Worm (Caenorhabditis elegans): ENCODE results near the gene C53A5.11.
A peak's percentile ranks its signal among the peaks of the same experiment; 100 is the strongest.

The C53A5.11 gene

DNA sequence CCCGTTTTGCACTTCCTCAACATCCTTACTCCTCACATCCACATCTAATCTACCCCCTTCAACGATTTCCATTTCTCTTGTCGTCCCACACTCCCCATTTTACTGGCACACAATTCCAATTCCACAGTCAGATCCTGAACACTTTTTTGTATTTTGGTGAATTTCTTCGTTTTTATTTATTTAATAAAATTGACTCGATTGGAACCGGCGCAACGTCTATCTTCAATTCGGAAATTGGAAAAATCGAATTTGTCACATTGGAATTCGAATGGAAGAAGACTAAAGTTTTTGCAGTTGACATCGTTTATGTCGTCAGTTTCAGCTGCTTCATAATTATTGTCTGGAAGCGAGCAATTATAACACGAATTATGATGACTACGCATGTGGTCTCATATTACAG is 35.5 kb upstream of the C53A5.11 start:
- no peak for TF ChIP-seq rbr-2 (tag; optimal IDR thresholded peaks at IDR 0.05)
- peak; percentile 53 for TF ChIP-seq ces-1 (GFP tag; optimal IDR thresholded peaks at IDR 0.05)
- TF ChIP-seq madf-9 (GFP tag; conservative IDR thresholded peaks at IDR 0.05): no peak
- TF ChIP-seq ceh-82 (tag; optimal IDR thresholded peaks at IDR 0.05): no peak

DNA sequence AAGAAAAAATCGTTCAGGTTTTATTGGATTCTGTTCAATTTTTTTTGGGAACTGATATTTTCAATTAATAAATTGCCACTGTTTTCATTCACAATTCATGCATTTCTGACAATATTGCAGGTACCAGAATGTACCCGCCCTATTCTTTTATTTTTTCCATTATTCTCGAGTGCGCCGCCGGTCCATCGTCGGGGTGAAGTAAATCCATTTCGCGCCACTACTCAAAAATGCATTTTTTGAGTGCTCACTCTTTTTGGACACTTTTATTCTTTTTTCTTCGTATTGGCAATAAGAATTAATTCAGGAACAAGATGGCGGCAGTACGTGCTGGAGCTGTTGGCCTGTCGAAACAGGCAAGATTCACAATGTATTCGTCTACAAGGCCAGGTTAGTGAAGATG is 31.9 kb upstream of the C53A5.11 start, which contains the start of gene kcnl-4:
kcnl-4 (plus strand) TSS at position 301 of the 400 bp plus-strand sequence.
- TF ChIP-seq mdl-1 (tag; optimal IDR thresholded peaks at IDR 0.05) (no peak), madf-9 (GFP tag; conservative IDR thresholded peaks at IDR 0.05) (no peak), vab-7 (GFP tag; IDR thresholded peaks at IDR 0.05) (no peak), Y105C5A.15 (GFP tag; IDR thresholded peaks at IDR 0.05) (no peak), lin-13 (GFP tag; optimal IDR thresholded peaks at IDR 0.05) (no peak), hif-1 (tag; optimal IDR thresholded peaks at IDR 0.05) (no peak), php-3 (GFP tag; IDR thresholded peaks at IDR 0.05) (no peak), fkh-10 (GFP tag; optimal IDR thresholded peaks at IDR 0.05) (no peak), hmg-1.1 (GFP tag; IDR thresholded peaks at IDR 0.05) (no peak), attf-4 (tag; optimal IDR thresholded peaks at IDR 0.05) (no peak), lim-7 (GFP tag; IDR thresholded peaks at IDR 0.05) (no peak), F49E8.2 (tag; optimal IDR thresholded peaks at IDR 0.05; ENCODE audit: borderline replicate concordance) (no peak), dpl-1 (GFP tag; optimal IDR thresholded peaks at IDR 0.05) (no peak), snpc-1.2 (GFP tag; IDR thresholded peaks at IDR 0.05) (no peak), mep-1 (tag; optimal IDR thresholded peaks at IDR 0.05) (no peak), nhr-28 (tag; optimal IDR thresholded peaks at IDR 0.05) (no peak)

DNA sequence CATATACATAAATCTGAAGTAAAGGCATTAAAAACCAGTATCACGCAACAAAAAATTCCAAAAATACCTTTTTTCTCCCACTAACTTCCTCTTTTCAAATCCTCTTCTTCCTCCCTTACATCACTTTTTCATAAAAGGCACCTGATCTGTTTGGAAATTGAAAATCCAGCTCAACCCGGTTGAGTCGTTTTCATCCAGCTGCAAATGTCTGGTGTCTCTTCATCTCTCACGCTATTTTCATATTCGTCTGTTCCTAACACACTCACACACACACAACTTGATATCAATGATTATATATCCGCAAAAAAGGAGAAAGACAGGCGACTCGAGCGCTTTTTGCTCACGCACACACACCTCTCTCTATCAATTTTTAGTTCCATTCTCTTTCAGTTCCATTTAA is 30.3 kb upstream of the C53A5.11 start:
- no peak for TF ChIP-seq tra-1 (GFP tag; IDR thresholded peaks at IDR 0.05)
- peak; percentile 70 for TF ChIP-seq aha-1 (tag)

ce11 chrV:14536274-14536673 is 26.4 kb upstream of the C53A5.11 start, which contains the start of gene tag-191:
TSS of gene tag-191 (minus strand) at chrV:14536374.
- TF ChIP-seq ceh-62 (tag; optimal IDR thresholded peaks at IDR 0.05) (no peak), unc-62 (GFP tag; optimal IDR thresholded peaks at IDR 0.05 in 1 of 2) (peak in 1 of 2 experiments; percentile 11), unc-62 (tag; optimal IDR thresholded peaks at IDR 0.05) (no peak)

DNA sequence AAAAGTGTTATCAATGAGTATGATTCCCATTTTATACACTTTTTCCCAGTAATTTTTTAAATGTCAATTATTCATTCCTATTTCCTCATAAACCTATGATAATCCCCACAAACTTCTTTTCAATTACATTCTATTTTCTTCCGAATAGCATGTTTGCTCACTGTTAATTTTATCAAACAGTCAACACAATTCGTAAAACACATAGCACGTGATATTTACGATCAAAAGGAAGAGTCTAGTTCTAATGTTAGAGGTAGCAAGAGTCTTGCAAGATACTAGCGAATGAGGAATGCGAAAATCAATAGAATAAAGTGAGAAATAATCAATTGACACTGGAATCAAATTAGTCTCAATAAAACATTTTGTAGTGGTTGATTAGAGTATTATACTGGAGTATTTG is 23.3 kb upstream of the C53A5.11 start:
- no peak for TF ChIP-seq dpl-1 (GFP tag; optimal IDR thresholded peaks at IDR 0.05)
- no peak for TF ChIP-seq daf-16 (GFP tag; optimal IDR thresholded peaks at IDR 0.05)
- TF ChIP-seq daf-16 (tag; optimal IDR thresholded peaks at IDR 0.05): peak; percentile 35

DNA sequence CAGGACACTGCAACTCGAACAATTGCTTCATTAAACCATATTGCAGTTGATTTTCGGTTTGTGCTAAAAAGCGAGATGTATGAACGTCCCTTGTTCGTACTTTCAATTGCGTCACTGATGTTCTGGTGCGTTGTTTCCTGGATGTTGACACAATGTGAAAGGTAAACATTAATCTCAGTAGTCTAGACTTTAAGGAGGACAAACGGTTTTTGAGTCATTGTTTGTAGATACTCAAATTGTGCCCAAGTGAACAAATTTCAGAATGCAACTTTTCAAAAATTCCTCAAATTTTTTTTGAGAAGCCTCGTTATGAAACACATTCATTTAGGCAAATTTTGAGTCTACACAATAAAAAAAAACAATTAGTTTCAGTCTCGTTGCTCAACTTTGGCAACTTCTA is 21.8 kb upstream of the C53A5.11 start:
- TF ChIP-seq F44E2.7 (GFP tag; IDR thresholded peaks at IDR 0.05) (no peak), spr-1 (tag; optimal IDR thresholded peaks at IDR 0.05) (no peak), egl-27 (tag; optimal IDR thresholded peaks at IDR 0.05) (no peak), ceh-28 (tag; optimal IDR thresholded peaks at IDR 0.05) (no peak), ceh-32 (tag; optimal IDR thresholded peaks at IDR 0.05; ENCODE audit: poor library complexity) (no peak), T20F7.1 (GFP tag; optimal IDR thresholded peaks at IDR 0.05) (no peak), hlh-11 (tag; optimal IDR thresholded peaks at IDR 0.05) (no peak), unc-62 (GFP tag; optimal IDR thresholded peaks at IDR 0.05 in 1 of 2) (peak in 1 of 2 experiments; percentile 58), unc-62 (tag; optimal IDR thresholded peaks at IDR 0.05) (no peak)
